Fruit fly (Drosophila melanogaster) whole organism, pupa: ENCODE data around the gene CG14196.

ENCODE experiments used
- CG12605 ChIP-seq: fragments of 200-800 bp; sonication (Bioruptor generic); IDR thresholded peaks from 2 replicates; pipeline ENCODE4 v1.3.6; 2022; ENCODE audit warnings: missing biosample characterization, missing genetic modification characterization
- CG13204 ChIP-seq: fragments of 200-800 bp; sonication (Bioruptor generic); optimal IDR thresholded peaks from 2 replicates; lab custom pipeline; 2018; ENCODE audit warnings: missing biosample characterization, mild to moderate bottlenecking, missing genetic modification characterization, moderate library complexity
- CG34367 ChIP-seq: fragments of 200-800 bp; sonication (Bioruptor generic); optimal IDR thresholded peaks from 2 replicates; lab custom pipeline; 2018; ENCODE audit warnings: missing biosample characterization, mild to moderate bottlenecking, missing genetic modification characterization
- CG8159 ChIP-seq: fragments of 200-800 bp; sonication (Bioruptor generic); optimal IDR thresholded peaks from 3 replicates; lab custom pipeline; 2018; ENCODE audit warnings: missing biosample characterization, mild to moderate bottlenecking, missing genetic modification characterization, moderate library complexity
- EcR ChIP-seq: fragments of 200-800 bp; sonication (Bioruptor generic); optimal IDR thresholded peaks from 3 replicates; lab custom pipeline; 2019; ENCODE audit warnings: missing biosample characterization, missing genetic modification characterization, mild to moderate bottlenecking, moderate library complexity, missing genetic modification reagents
- Ets98B ChIP-seq: fragments of 200-800 bp; sonication (Bioruptor generic); IDR thresholded peaks from 2 replicates; pipeline ENCODE4 v1.3.6; 2022; ENCODE audit warnings: missing biosample characterization, missing genetic modification characterization
- Pif1A ChIP-seq: fragments of 200-800 bp; sonication (Bioruptor generic); optimal IDR thresholded peaks from 3 replicates; lab custom pipeline; 2016; ENCODE audit warnings: missing biosample characterization, missing genetic modification characterization
- Pif1B ChIP-seq: fragments of 200-800 bp; sonication (Bioruptor generic); optimal IDR thresholded peaks from 3 replicates; lab custom pipeline; 2016; ENCODE audit warnings: missing biosample characterization, missing genetic modification characterization
- fd96Ca ChIP-seq: fragments of 200-800 bp; sonication (Bioruptor generic); IDR thresholded peaks from 3 replicates; pipeline ENCODE4 v1.3.6; 2022; ENCODE audit warnings: missing biosample characterization, missing genetic modification characterization
- gl ChIP-seq: fragments of 200-800 bp; sonication (Bioruptor generic); optimal IDR thresholded peaks from 2 replicates; lab custom pipeline; 2018; ENCODE audit warnings: missing biosample characterization, mild to moderate bottlenecking, missing genetic modification characterization
- rn ChIP-seq: fragments of 200-800 bp; sonication (Bioruptor generic); IDR thresholded peaks from 2 replicates; pipeline ENCODE4 v1.3.6; 2022; ENCODE audit warnings: missing biosample characterization, missing genetic modification characterization

DNA sequence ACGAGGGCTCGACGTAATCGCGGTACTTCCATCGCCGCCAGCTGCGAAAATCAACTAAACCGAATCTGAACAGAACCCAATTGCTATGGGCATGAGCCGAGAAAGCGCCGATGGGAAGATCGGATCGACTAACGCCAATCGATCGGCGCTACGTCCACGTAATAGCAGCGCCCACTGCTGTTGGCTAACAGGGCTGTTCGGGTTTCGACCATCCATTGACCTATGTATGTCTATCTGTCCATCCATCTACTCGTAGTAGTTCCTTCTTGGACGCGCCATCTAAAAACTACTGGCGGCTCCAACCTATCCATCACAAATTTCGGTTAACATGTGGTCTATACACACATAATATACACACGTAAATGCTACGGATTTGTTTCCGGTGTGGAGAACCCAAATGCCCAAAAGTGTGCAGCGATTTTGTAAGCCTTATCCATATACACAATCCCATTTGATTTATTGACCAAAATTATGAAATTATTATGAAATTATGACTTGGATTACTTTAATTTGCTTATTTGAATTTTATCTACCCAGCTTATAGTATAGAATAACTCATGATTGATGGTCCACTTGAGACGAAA lies at the start of gene CG14196:
- TF ChIP-seq CG13204: no peak
- no peak for TF ChIP-seq Pif1B (GFP tag; lab: Kevin White, UChicago)
- no peak for TF ChIP-seq CG12605 (GFP tag; lab: Robert Waterston, UW)
- no peak for TF ChIP-seq rn
- no peak for TF ChIP-seq CG8159 (tag; lab: Kevin White, UChicago)
- no peak for TF ChIP-seq Pif1A (GFP tag; lab: Kevin White, UChicago)
- TF ChIP-seq Ets98B (GFP tag; lab: Robert Waterston, UW): no peak
- TF ChIP-seq gl (tag; lab: Kevin White, UChicago): no peak
- no peak for TF ChIP-seq fd96Ca (GFP tag; lab: Robert Waterston, UW)
- no peak for TF ChIP-seq EcR (GFP tag; lab: Kevin White, UChicago)
- TF ChIP-seq CG34367 (tag; lab: Kevin White, UChicago): no peak
